Worm (Caenorhabditis elegans): ENCODE measurements around the gene Y8A9A.2.

DNA sequence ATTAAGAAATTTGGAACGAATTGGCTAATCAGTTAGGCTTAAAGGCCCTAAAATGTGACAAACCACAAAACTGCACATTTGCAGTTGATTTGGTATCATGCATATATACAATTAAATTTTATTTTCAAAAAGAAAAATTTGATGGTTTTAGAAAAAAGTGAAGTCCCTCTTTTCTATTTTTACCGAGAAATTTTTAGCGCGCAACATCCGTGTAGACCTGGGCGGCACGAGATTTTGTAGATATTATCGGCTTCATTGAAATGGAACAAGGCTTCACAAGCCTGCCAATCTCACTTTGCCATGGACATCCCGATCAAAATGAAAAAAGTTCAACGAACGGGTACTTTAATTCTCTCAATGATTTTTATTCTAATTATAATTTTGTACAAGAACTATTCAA is 50.6 kb downstream of the Y8A9A.2 start, which contains the start of gene C17A2.2:
- TF ChIP-seq elt-2 (tag; optimal IDR thresholded peaks at IDR 0.05) = no peak
- no peak for TF ChIP-seq tbx-7 (tag; optimal IDR thresholded peaks at IDR 0.05)
- no peak for TF ChIP-seq ceh-18 (tag; optimal IDR thresholded peaks at IDR 0.05)
- TF ChIP-seq fkh-10 (GFP tag; optimal IDR thresholded peaks at IDR 0.05) = no peak
